Fruit fly (Drosophila melanogaster): ENCODE results near the gene CG15465.

The CG15465 gene

DNA sequence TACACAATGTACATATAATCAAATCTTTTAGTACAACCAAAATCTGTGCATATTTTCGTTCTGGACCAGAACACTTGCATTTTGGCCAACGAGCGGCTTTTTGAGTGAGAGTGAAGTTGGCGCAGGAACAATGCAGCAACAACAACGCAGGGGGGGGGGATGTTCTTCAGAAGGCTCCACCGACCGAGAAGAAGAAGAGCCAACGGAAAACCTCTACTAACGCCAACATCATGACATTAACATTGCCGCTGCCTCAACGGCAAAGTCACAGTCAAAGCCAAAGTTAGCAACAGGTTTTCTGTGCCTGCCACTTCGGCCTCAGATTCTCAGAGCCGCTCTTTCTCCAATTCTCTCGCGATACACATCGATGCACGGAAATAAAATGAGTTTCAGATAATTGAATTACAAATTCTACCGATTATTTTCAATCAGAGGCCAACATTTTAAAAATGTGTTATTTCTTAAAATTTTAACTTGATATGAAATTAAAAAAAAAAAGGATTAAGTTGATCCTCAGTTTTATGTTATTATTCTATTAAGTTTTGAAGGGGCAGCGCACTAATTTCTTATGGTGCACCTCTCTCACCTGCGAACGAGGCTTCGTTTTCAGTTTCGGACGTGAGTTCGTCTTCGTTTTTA is 39.2 kb upstream of the CG15465 start (continued):
- peak; percentile 98 for TF ChIP-seq zf30C (GFP tag; optimal IDR thresholded peaks at IDR 0.05)
- peak; percentile 83 for TF ChIP-seq lilli (GFP tag; optimal IDR thresholded peaks at IDR 0.05)
- peak; percentile 80 for TF ChIP-seq Oli (tag; optimal IDR thresholded peaks at IDR 0.05)
- peak; percentile 60 for TF ChIP-seq CG8359 (GFP tag; optimal IDR thresholded peaks at IDR 0.05; ENCODE audit: borderline replicate concordance)
- no peak for TF ChIP-seq CG11398 (GFP tag; optimal IDR thresholded peaks at IDR 0.05)
- TF ChIP-seq cas (GFP tag; IDR thresholded peaks at IDR 0.05), result no peak
- TF ChIP-seq CG4360 (GFP tag; IDR thresholded peaks at IDR 0.05), result no peak
- TF ChIP-seq Neu2 (GFP tag; optimal IDR thresholded peaks at IDR 0.05; ENCODE audit: borderline replicate concordance), result no peak
- no peak for TF ChIP-seq tna (GFP tag; IDR thresholded peaks at IDR 0.05; ENCODE audit: partially characterized antibody)
- TF ChIP-seq Vsx1 (GFP tag; optimal IDR thresholded peaks at IDR 0.05), result peak; percentile 64
- TF ChIP-seq eyg (GFP tag; optimal IDR thresholded peaks at IDR 0.05), result no peak
- 0 out of 2 replicates have a peak, but pooled peaks have one; percentile 21 for TF ChIP-seq Gsc (GFP tag; IDR thresholded peaks at IDR 0.05)
- TF ChIP-seq CG9932 (GFP tag; IDR thresholded peaks at IDR 0.05), result peak; percentile 83
- peak; percentile 59 for TF ChIP-seq CG9817 (tag; optimal IDR thresholded peaks at IDR 0.05)
- peak; percentile 77 for TF ChIP-seq CG32772 (GFP tag; IDR thresholded peaks at IDR 0.05)
- TF ChIP-seq CG12744 (GFP tag; optimal IDR thresholded peaks at IDR 0.05), result peak; percentile 18
- TF ChIP-seq CG4617 (GFP tag; optimal IDR thresholded peaks at IDR 0.05; ENCODE audit: borderline replicate concordance), result peak; percentile 16
- no peak for TF ChIP-seq CkIIα-i1 (GFP tag; IDR thresholded peaks at IDR 0.05)
- TF ChIP-seq CG17829 (tag; optimal IDR thresholded peaks at IDR 0.05), result peak; percentile 81
- TF ChIP-seq CG1832 (GFP tag; optimal IDR thresholded peaks at IDR 0.05), result no peak
- no peak; the same call in 1 of the 2 replicates for TF ChIP-seq chm (GFP tag; IDR thresholded peaks at IDR 0.05)
- TF ChIP-seq HLH3B (GFP tag; IDR thresholded peaks at IDR 0.05), result peak; percentile 77
- peak; percentile 69 for TF ChIP-seq scrt (GFP tag; optimal IDR thresholded peaks at IDR 0.05)
- peak; percentile 85 for TF ChIP-seq CG13424 (tag; optimal IDR thresholded peaks at IDR 0.05)
- TF ChIP-seq fd96Cb (tag; optimal IDR thresholded peaks at IDR 0.05), result peak; percentile 74
- TF ChIP-seq CG9727 (GFP tag; optimal IDR thresholded peaks at IDR 0.05), result peak; percentile 89
- peak; percentile 84 for TF ChIP-seq ranshi (GFP tag; IDR thresholded peaks at IDR 0.05)
- TF ChIP-seq CG1529 (GFP tag; optimal IDR thresholded peaks at IDR 0.05), result peak; percentile 67
- peak; percentile 9 for TF ChIP-seq Ets97D (GFP tag; optimal IDR thresholded peaks at IDR 0.05)
- peak; percentile 51 for TF ChIP-seq Usf (GFP tag; optimal IDR thresholded peaks at IDR 0.05)
- peak; percentile 55 for TF ChIP-seq CG5180 (GFP tag; optimal IDR thresholded peaks at IDR 0.05)
- no peak for TF ChIP-seq GATAe (GFP tag; conservative IDR thresholded peaks at IDR 0.05)
- peak; percentile 12 for TF ChIP-seq schlank (tag; optimal IDR thresholded peaks at IDR 0.05)
- TF ChIP-seq Ada2b (GFP tag; IDR thresholded peaks at IDR 0.05), result peak; percentile 70
- peak; percentile 79 for TF ChIP-seq CG8924 (tag; optimal IDR thresholded peaks at IDR 0.05)
- TF ChIP-seq kay (GFP tag; optimal IDR thresholded peaks at IDR 0.05), result peak; percentile 53
- TF ChIP-seq CG7745 (tag; optimal IDR thresholded peaks at IDR 0.05), result no peak
- peak; percentile 10 for TF ChIP-seq ERR (GFP tag; optimal IDR thresholded peaks at IDR 0.05)
- TF ChIP-seq CG18764 (GFP tag; optimal IDR thresholded peaks at IDR 0.05), result peak; percentile 48
- TF ChIP-seq pfk (GFP tag; optimal IDR thresholded peaks at IDR 0.05), result no peak
- TF ChIP-seq Stat92E (GFP tag; optimal IDR thresholded peaks at IDR 0.05), result peak in 1 of 3 experiments; percentile 64
- no peak for TF ChIP-seq CG11093 (GFP tag; IDR thresholded peaks at IDR 0.05)
- TF ChIP-seq CG4854 (GFP tag; optimal IDR thresholded peaks at IDR 0.05), result peak; percentile 35
- no peak for TF ChIP-seq Scr (GFP tag; IDR thresholded peaks at IDR 0.05; ENCODE audit: partially characterized antibody)
- peak; percentile 59 for TF ChIP-seq ssp (GFP tag; IDR thresholded peaks at IDR 0.05)
- no peak for TF ChIP-seq yki (optimal IDR thresholded peaks at IDR 0.05)
- peak; percentile 27 for TF ChIP-seq CG18011 (GFP tag; optimal IDR thresholded peaks at IDR 0.05)
- peak; percentile 67 for TF ChIP-seq CG2202 (tag; optimal IDR thresholded peaks at IDR 0.05)
- TF ChIP-seq Chrac-16 (GFP tag; optimal IDR thresholded peaks at IDR 0.05), result peak; percentile 65
